Worm (Caenorhabditis elegans) whole organism, young adult: ENCODE data around the gene K10G6.5.

Experiments used
- Y95B8A.8 ChIP-seq: fragments of 200-800 bp; sonication (Bioruptor generic); IDR thresholded peaks from 2 replicates; pipeline ENCODE4 v1.3.6; 2022; ENCODE audit warnings: missing genetic modification reagents, missing genetic modification characterization, missing compliant biosample characterization
- let-526 ChIP-seq: fragments of 200-800 bp; sonication (Bioruptor generic); IDR thresholded peaks from 2 replicates; pipeline ENCODE4 v1.3.6; 2022; ENCODE audit warnings: missing genetic modification reagents, missing genetic modification characterization, missing compliant biosample characterization
- nhr-80 ChIP-seq: sonication (generic microtip); optimal IDR thresholded peaks from 2 replicates; lab custom pipeline; 2016; ENCODE audit warnings: missing genetic modification characterization, missing compliant biosample characterization

ce11 chrII:3964302-3964885, 22.7 kb upstream of the K10G6.5 start:
- no peak for TF ChIP-seq let-526 (GFP tag; lab: Robert Waterston, UW)
- no peak for TF ChIP-seq Y95B8A.8 (GFP tag; lab: Robert Waterston, UW)
- TF ChIP-seq nhr-80 = no peak
